Worm (Caenorhabditis elegans): ENCODE results near the gene Y9C9A.5.

DNA sequence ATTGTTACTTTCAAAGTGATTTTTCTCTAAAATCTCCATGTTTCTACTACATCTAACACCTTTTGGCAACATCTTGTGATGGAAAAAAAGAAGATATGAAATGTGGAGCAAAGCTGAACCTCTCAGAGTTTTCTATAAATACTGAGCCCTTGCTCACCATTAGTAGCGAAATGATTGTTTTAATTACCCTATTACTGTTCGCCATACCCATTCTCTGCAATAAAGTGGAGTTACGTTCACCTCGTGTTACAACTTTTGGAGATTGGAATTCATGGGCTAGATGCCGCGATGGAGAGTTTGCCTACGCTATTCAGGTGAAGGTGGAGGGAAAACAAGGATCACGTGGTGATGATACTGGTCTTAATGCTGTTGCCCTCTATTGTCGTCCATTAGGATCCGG, 22.1 kb downstream of the Y9C9A.5 start, which contains the start of gene txt-3:
- TF ChIP-seq rbr-2 (tag; optimal IDR thresholded peaks at IDR 0.05) (no peak), madf-9 (GFP tag; conservative IDR thresholded peaks at IDR 0.05) (no peak), nhr-237 (tag; optimal IDR thresholded peaks at IDR 0.05) (no peak), unc-62 (GFP tag; optimal IDR thresholded peaks at IDR 0.05 in 1 of 2) (peak in 1 of 2 experiments; percentile 99), unc-62 (tag; optimal IDR thresholded peaks at IDR 0.05) (no peak), hif-1 (tag; optimal IDR thresholded peaks at IDR 0.05) (no peak)
